Fruit fly (Drosophila melanogaster): ENCODE measurements around the gene CG2260.

The CG2260 gene

dm6 chrX:8126149-8126548 lies 5.2 kb upstream of the CG2260 start (continued):
- peak; percentile 84 for TF ChIP-seq CG1603 (tag; optimal IDR thresholded peaks at IDR 0.05)
- 0 out of 2 replicates have a peak, but pooled peaks have one; percentile 54 for TF ChIP-seq gt (GFP tag; IDR thresholded peaks at IDR 0.05)
- no peak for TF ChIP-seq CG2889 (GFP tag; IDR thresholded peaks at IDR 0.05)
- peak; percentile 53 for TF ChIP-seq tio (GFP tag; optimal IDR thresholded peaks at IDR 0.05)
- peak; percentile 51 for TF ChIP-seq CG3407 (GFP tag; optimal IDR thresholded peaks at IDR 0.05)
- no peak for TF ChIP-seq CG12104 (GFP tag; optimal IDR thresholded peaks at IDR 0.05)
- TF ChIP-seq esg (GFP tag; conservative IDR thresholded peaks at IDR 0.05), result peak; percentile 48
- TF ChIP-seq MESR4 (GFP tag; optimal IDR thresholded peaks at IDR 0.05), result no peak
- no peak for TF ChIP-seq z (GFP tag; IDR thresholded peaks at IDR 0.05)
- peak; percentile 9 for TF ChIP-seq Fer3 (tag; optimal IDR thresholded peaks at IDR 0.05)
- no peak for TF ChIP-seq Rfx (GFP tag; IDR thresholded peaks at IDR 0.05)
- TF ChIP-seq eyg (GFP tag; optimal IDR thresholded peaks at IDR 0.05), result no peak
- TF ChIP-seq zen (tag; optimal IDR thresholded peaks at IDR 0.05), result peak; percentile 56
- TF ChIP-seq Mes4 (GFP tag; optimal IDR thresholded peaks at IDR 0.05), result peak; percentile 59
- peak; percentile 57 for TF ChIP-seq CG18476 (GFP tag; optimal IDR thresholded peaks at IDR 0.05)
- TF ChIP-seq nmo (GFP tag; optimal IDR thresholded peaks at IDR 0.05), result peak; percentile 73
- peak; percentile 17 for TF ChIP-seq HHEX (GFP tag; optimal IDR thresholded peaks at IDR 0.05)
- no peak for TF ChIP-seq CG4282 (GFP tag; optimal IDR thresholded peaks at IDR 0.05)
- 0 out of 3 replicates have a peak, but pooled peaks have one; percentile 27 for TF ChIP-seq Aef1 (GFP tag; IDR thresholded peaks at IDR 0.05)
- peak; percentile 52 for TF ChIP-seq Hr3 (GFP tag; optimal IDR thresholded peaks at IDR 0.05)
- no peak for TF ChIP-seq Elba2 (GFP tag; optimal IDR thresholded peaks at IDR 0.05)
- TF ChIP-seq Bdp1 (GFP tag; optimal IDR thresholded peaks at IDR 0.05), result no peak
- peak; percentile 35; the same call in 1 of the 2 replicates for TF ChIP-seq CG4404 (GFP tag; IDR thresholded peaks at IDR 0.05)
- TF ChIP-seq gsb-n (tag; optimal IDR thresholded peaks at IDR 0.05), result peak; percentile 75
- TF ChIP-seq pum (GFP tag; optimal IDR thresholded peaks at IDR 0.05), result peak; percentile 42
- TF ChIP-seq az2 (GFP tag; optimal IDR thresholded peaks at IDR 0.05), result peak; percentile 69
- peak; percentile 49 for TF ChIP-seq Asciz (GFP tag; optimal IDR thresholded peaks at IDR 0.05)
- no peak for TF ChIP-seq sima (GFP tag; optimal IDR thresholded peaks at IDR 0.05)
- peak; percentile 13 for TF ChIP-seq twi (tag; optimal IDR thresholded peaks at IDR 0.05)
- peak; percentile 29; the same call in 1 of the 2 replicates for TF ChIP-seq E2f2 (GFP tag; IDR thresholded peaks at IDR 0.05)
- TF ChIP-seq Xrp1 (GFP tag; IDR thresholded peaks at IDR 0.05), result peak; percentile 76
- no peak for TF ChIP-seq hth (optimal IDR thresholded peaks at IDR 0.05)
- TF ChIP-seq CG15514 (GFP tag; optimal IDR thresholded peaks at IDR 0.05), result no peak
- peak; percentile 71 for TF ChIP-seq Optix (GFP tag; IDR thresholded peaks at IDR 0.05)
- TF ChIP-seq CG14710 (tag; optimal IDR thresholded peaks at IDR 0.05), result peak; percentile 65
- TF ChIP-seq stc (GFP tag; IDR thresholded peaks at IDR 0.05), result peak; percentile 63; the same call in 1 of the 2 replicates
- peak; percentile 57 for TF ChIP-seq tap (tag; optimal IDR thresholded peaks at IDR 0.05)
- TF ChIP-seq CG10366 (GFP tag; IDR thresholded peaks at IDR 0.05), result peak; percentile 54; the same call in 1 of the 2 replicates
- TF ChIP-seq hkb (optimal IDR thresholded peaks at IDR 0.05), result no peak
- peak; percentile 65 for TF ChIP-seq hkb (GFP tag; IDR thresholded peaks at IDR 0.05)
- TF ChIP-seq Trl (optimal IDR thresholded peaks at IDR 0.05), result no peak
- peak; percentile 21 for TF ChIP-seq Trl (GFP tag; optimal IDR thresholded peaks at IDR 0.05)
- TF ChIP-seq CG7839 (tag; optimal IDR thresholded peaks at IDR 0.05), result peak; percentile 64
- TF ChIP-seq CG3163 (GFP tag; optimal IDR thresholded peaks at IDR 0.05), result no peak
- no peak for TF ChIP-seq CG11696 (GFP tag; IDR thresholded peaks at IDR 0.05)

Measured in whole organism, embryonic.